Worm (Caenorhabditis elegans) whole organism, young adult: ENCODE results near the gene sto-4.

Experiments
- B0035.1 ChIP-seq: sonication (generic microtip); optimal IDR thresholded peaks from 2 replicates; lab custom pipeline; 2016; ENCODE audit warnings: missing genetic modification characterization, mild to moderate bottlenecking, missing compliant biosample characterization, missing genotype, missing genetic modification reagents
- B0336.3 ChIP-seq: fragments of 200-800 bp; sonication (Bioruptor generic); IDR thresholded peaks from 2 replicates; pipeline ENCODE4 v1.3.6; 2022; ENCODE audit warnings: missing genetic modification characterization, missing compliant biosample characterization
- C06A6.2 ChIP-seq: fragments of 200-800 bp; sonication (Bioruptor generic); conservative IDR thresholded peaks from 2 replicates; pipeline ENCODE4 v1.3.6; 2022; ENCODE audit warnings: missing genetic modification characterization, missing compliant biosample characterization
- C17E4.6 ChIP-seq: fragments of 200-800 bp; sonication (Bioruptor generic); IDR thresholded peaks from 2 replicates; pipeline ENCODE4 v1.3.6; 2022; ENCODE audit warnings: missing genetic modification reagents, missing genetic modification characterization, missing compliant biosample characterization
- F10E7.11 ChIP-seq: sonication (generic microtip); optimal IDR thresholded peaks from 2 replicates; lab custom pipeline; 2017; ENCODE audit warnings: mild to moderate bottlenecking, missing genetic modification characterization, moderate library complexity, missing compliant biosample characterization
- F22D6.2 ChIP-seq: sonication (generic microtip); optimal IDR thresholded peaks from 2 replicates; lab custom pipeline; 2016; ENCODE audit warnings: mild to moderate bottlenecking, missing genetic modification characterization, missing compliant biosample characterization
- F33H1.4 ChIP-seq: fragments of 200-800 bp; sonication (Bioruptor generic); IDR thresholded peaks from 2 replicates; pipeline ENCODE4 v1.3.6; 2022; ENCODE audit warnings: missing genetic modification reagents, missing genetic modification characterization, missing compliant biosample characterization
- F37B4.10 ChIP-seq: fragments of 200-800 bp; sonication (Bioruptor generic); IDR thresholded peaks from 2 replicates; pipeline ENCODE4 v1.3.6; 2022; ENCODE audit warnings: missing genetic modification characterization, missing compliant biosample characterization
- F39B2.1 ChIP-seq: fragments of 200-800 bp; sonication (Bioruptor generic); IDR thresholded peaks from 2 replicates; pipeline ENCODE4 v1.3.6; 2022; ENCODE audit warnings: missing genetic modification reagents, missing genetic modification characterization, missing compliant biosample characterization
- F49E8.2 ChIP-seq: sonication (generic microtip); optimal IDR thresholded peaks from 3 replicates; lab custom pipeline; 2017; ENCODE audit warnings: missing genetic modification characterization, mild to moderate bottlenecking, missing compliant biosample characterization, antibody characterized with exemption, moderate library complexity; ENCODE audit not compliant: insufficient read depth
- F57A8.1 ChIP-seq: fragments of 200-800 bp; sonication (Bioruptor generic); optimal IDR thresholded peaks from 2 replicates; lab custom pipeline; 2018; ENCODE audit warnings: mild to moderate bottlenecking, missing genetic modification characterization, moderate library complexity, missing compliant biosample characterization
- F57C9.4 ChIP-seq: sonication (generic microtip); optimal IDR thresholded peaks from 2 replicates; lab custom pipeline; 2017; ENCODE audit warnings: mild to moderate bottlenecking, missing genetic modification characterization, missing compliant biosample characterization
- K11D2.4 ChIP-seq: fragments of 200-800 bp; sonication (Bioruptor generic); IDR thresholded peaks from 2 replicates; pipeline ENCODE4 v1.3.6; 2022; ENCODE audit warnings: missing genetic modification reagents, missing genetic modification characterization, missing compliant biosample characterization
- T26A5.8 ChIP-seq: sonication (generic microtip); optimal IDR thresholded peaks from 2 replicates; lab custom pipeline; 2016; ENCODE audit warnings: missing genetic modification characterization, missing compliant biosample characterization
- Y53G8AR.9 ChIP-seq: fragments of 200-800 bp; sonication (Bioruptor generic); conservative IDR thresholded peaks from 2 replicates; pipeline ENCODE4 v1.3.6; 2022; ENCODE audit warnings: missing genetic modification reagents, missing genetic modification characterization, missing compliant biosample characterization
- ZK185.1 ChIP-seq: sonication (generic microtip); optimal IDR thresholded peaks from 2 replicates; lab custom pipeline; 2016; ENCODE audit warnings: mild to moderate bottlenecking, missing genetic modification characterization, missing compliant biosample characterization; ENCODE audit not compliant: poor library complexity, severe bottlenecking
- athp-1 ChIP-seq: sonication (generic microtip); optimal IDR thresholded peaks from 2 replicates; lab custom pipeline; 2017; ENCODE audit warnings: mild to moderate bottlenecking, missing genetic modification characterization, missing compliant biosample characterization
- attf-6 ChIP-seq: fragments of 200-800 bp; sonication (Bioruptor generic); IDR thresholded peaks from 2 replicates; pipeline ENCODE4 v1.3.6; 2022; ENCODE audit warnings: missing genetic modification reagents, missing genetic modification characterization, missing compliant biosample characterization
- bed-1 ChIP-seq: fragments of 200-800 bp; sonication (Bioruptor generic); IDR thresholded peaks from 2 replicates; pipeline ENCODE4 v1.3.6; 2022; ENCODE audit warnings: missing genetic modification reagents, missing genetic modification characterization, missing compliant biosample characterization
- ceh-100 ChIP-seq: fragments of 200-800 bp; sonication (Bioruptor generic); IDR thresholded peaks from 2 replicates; pipeline ENCODE4 v1.3.6; 2022; ENCODE audit warnings: missing genetic modification reagents, missing genetic modification characterization, missing compliant biosample characterization
- dox-1 ChIP-seq: fragments of 200-800 bp; sonication (Bioruptor generic); IDR thresholded peaks from 2 replicates; pipeline ENCODE4 v1.3.6; 2022; ENCODE audit warnings: missing genetic modification reagents, missing genetic modification characterization, missing compliant biosample characterization
- dpff-1 ChIP-seq: sonication (generic microtip); optimal IDR thresholded peaks from 2 replicates; lab custom pipeline; 2017; ENCODE audit warnings: mild to moderate bottlenecking, missing genetic modification characterization, missing compliant biosample characterization
- egl-18 ChIP-seq: fragments of 200-800 bp; sonication (Bioruptor generic); IDR thresholded peaks from 2 replicates; pipeline ENCODE4 v1.3.6; 2022; ENCODE audit warnings: missing genetic modification reagents, missing genetic modification characterization, missing compliant biosample characterization
- ets-4 ChIP-seq: fragments of 200-800 bp; sonication (Bioruptor generic); optimal IDR thresholded peaks from 2 replicates; lab custom pipeline; 2018; ENCODE audit warnings: mild to moderate bottlenecking, missing genetic modification characterization, missing compliant biosample characterization
- gei-17 ChIP-seq: fragments of 200-800 bp; sonication (Bioruptor generic); optimal IDR thresholded peaks from 2 replicates; lab custom pipeline; 2018; ENCODE audit warnings: mild to moderate bottlenecking, missing genetic modification characterization, missing compliant biosample characterization
- hlh-12 ChIP-seq: sonication (generic microtip); optimal IDR thresholded peaks from 2 replicates; lab custom pipeline; 2016; ENCODE audit warnings: missing genetic modification characterization, missing compliant biosample characterization
- hmg-1.2 ChIP-seq: fragments of 200-800 bp; sonication (Bioruptor generic); IDR thresholded peaks from 2 replicates; pipeline ENCODE4 v1.3.6; 2022; ENCODE audit warnings: missing genetic modification reagents, missing genetic modification characterization, missing compliant biosample characterization
- hsf-1 ChIP-seq: fragments of 200-800 bp; sonication (Bioruptor generic); IDR thresholded peaks from 2 replicates; pipeline ENCODE4 v1.3.6; 2022; ENCODE audit warnings: missing genetic modification reagents, missing genetic modification characterization, missing compliant biosample characterization
- let-607 ChIP-seq, 2 experiments: fragments of 200-800 bp in 1 of 2; sonication (Bioruptor generic) in 1 of 2; sonication (generic microtip) in 1 of 2; optimal IDR thresholded peaks; 2 replicates each; lab custom pipeline; 2016 to 2018; ENCODE audit warnings: mild to moderate bottlenecking in 2 of 2, missing compliant biosample characterization in 2 of 2, missing genetic modification characterization in 2 of 2, moderate library complexity in 2 of 2, missing genotype in 1 of 2
- lin-26 ChIP-seq: fragments of 200-800 bp; sonication (Bioruptor generic); IDR thresholded peaks from 2 replicates; pipeline ENCODE4 v1.3.6; 2022; ENCODE audit warnings: missing genetic modification reagents, missing genetic modification characterization, missing compliant biosample characterization
- lin-40 ChIP-seq: sonication (generic microtip); optimal IDR thresholded peaks from 2 replicates; lab custom pipeline; 2016; ENCODE audit warnings: missing genetic modification characterization, mild to moderate bottlenecking, missing compliant biosample characterization, missing genotype, missing genetic modification reagents
- lin-54 ChIP-seq: fragments of 200-800 bp; sonication (Bioruptor generic); optimal IDR thresholded peaks from 2 replicates; lab custom pipeline; 2018; ENCODE audit warnings: mild to moderate bottlenecking, missing genetic modification characterization, missing compliant biosample characterization
- mcd-1 ChIP-seq: fragments of 200-800 bp; sonication (Bioruptor generic); IDR thresholded peaks from 2 replicates; pipeline ENCODE4 v1.3.6; 2022; ENCODE audit warnings: missing genetic modification reagents, missing genetic modification characterization, missing compliant biosample characterization
- mel-28 ChIP-seq: sonication (generic microtip); optimal IDR thresholded peaks from 2 replicates; lab custom pipeline; 2016; ENCODE audit warnings: borderline replicate concordance, mild to moderate bottlenecking, missing genetic modification characterization, missing compliant biosample characterization
- mxl-1 ChIP-seq: sonication (generic microtip); optimal IDR thresholded peaks from 2 replicates; lab custom pipeline; 2016; ENCODE audit warnings: missing genetic modification characterization, missing compliant biosample characterization
- nhr-27 ChIP-seq: fragments of 200-800 bp; sonication (Bioruptor generic); optimal IDR thresholded peaks from 2 replicates; lab custom pipeline; 2018; ENCODE audit warnings: mild to moderate bottlenecking, missing genetic modification characterization, moderate library complexity, missing compliant biosample characterization
- nhr-80 ChIP-seq: sonication (generic microtip); optimal IDR thresholded peaks from 2 replicates; lab custom pipeline; 2016; ENCODE audit warnings: missing genetic modification characterization, missing compliant biosample characterization
- pbrm-1 ChIP-seq: fragments of 200-800 bp; sonication (Bioruptor generic); IDR thresholded peaks from 2 replicates; pipeline ENCODE4 v1.3.6; 2022; ENCODE audit warnings: missing genetic modification reagents, missing genetic modification characterization, missing compliant biosample characterization
- pha-4 ChIP-seq: fragments of 150-350 bp; sonication (generic microtip); optimal IDR thresholded peaks from 2 replicates; lab custom pipeline; 2014; ENCODE audit warnings: missing biosample characterization, missing genetic modification reagents, missing genetic modification characterization
- repo-1 ChIP-seq: sonication (generic microtip); optimal IDR thresholded peaks from 2 replicates; lab custom pipeline; 2017; ENCODE audit warnings: mild to moderate bottlenecking, missing genetic modification characterization, missing compliant biosample characterization
- snpc-1.1 ChIP-seq: sonication (generic microtip); optimal IDR thresholded peaks from 2 replicates; lab custom pipeline; 2017; ENCODE audit warnings: missing genetic modification characterization, mild to moderate bottlenecking, missing compliant biosample characterization, antibody characterized with exemption, moderate library complexity, missing genotype, missing genetic modification reagents; ENCODE audit not compliant: insufficient read depth
- somi-1 ChIP-seq: fragments of 200-800 bp; sonication (Bioruptor generic); optimal IDR thresholded peaks from 2 replicates; lab custom pipeline; 2018; ENCODE audit warnings: mild to moderate bottlenecking, missing genetic modification characterization, missing compliant biosample characterization
- tbp1 ChIP-seq: fragments of 200-800 bp; sonication (Bioruptor generic); optimal IDR thresholded peaks from 2 replicates; lab custom pipeline; 2018; ENCODE audit warnings: mild to moderate bottlenecking, missing genetic modification characterization, missing compliant biosample characterization
- ztf-28 ChIP-seq: fragments of 200-800 bp; sonication (Bioruptor generic); IDR thresholded peaks from 2 replicates; pipeline ENCODE4 v1.3.6; 2022; ENCODE audit warnings: missing genetic modification reagents, missing genetic modification characterization, missing compliant biosample characterization
- ztf-3 ChIP-seq: fragments of 200-800 bp; sonication (Bioruptor generic); optimal IDR thresholded peaks from 2 replicates; lab custom pipeline; 2018; ENCODE audit warnings: mild to moderate bottlenecking, missing genetic modification characterization, missing compliant biosample characterization
- ztf-6 ChIP-seq: fragments of 200-800 bp; sonication (Bioruptor generic); IDR thresholded peaks from 2 replicates; pipeline ENCODE4 v1.3.6; 2022; ENCODE audit warnings: missing genetic modification reagents, missing genetic modification characterization, missing compliant biosample characterization

The sto-4 gene

DNA sequence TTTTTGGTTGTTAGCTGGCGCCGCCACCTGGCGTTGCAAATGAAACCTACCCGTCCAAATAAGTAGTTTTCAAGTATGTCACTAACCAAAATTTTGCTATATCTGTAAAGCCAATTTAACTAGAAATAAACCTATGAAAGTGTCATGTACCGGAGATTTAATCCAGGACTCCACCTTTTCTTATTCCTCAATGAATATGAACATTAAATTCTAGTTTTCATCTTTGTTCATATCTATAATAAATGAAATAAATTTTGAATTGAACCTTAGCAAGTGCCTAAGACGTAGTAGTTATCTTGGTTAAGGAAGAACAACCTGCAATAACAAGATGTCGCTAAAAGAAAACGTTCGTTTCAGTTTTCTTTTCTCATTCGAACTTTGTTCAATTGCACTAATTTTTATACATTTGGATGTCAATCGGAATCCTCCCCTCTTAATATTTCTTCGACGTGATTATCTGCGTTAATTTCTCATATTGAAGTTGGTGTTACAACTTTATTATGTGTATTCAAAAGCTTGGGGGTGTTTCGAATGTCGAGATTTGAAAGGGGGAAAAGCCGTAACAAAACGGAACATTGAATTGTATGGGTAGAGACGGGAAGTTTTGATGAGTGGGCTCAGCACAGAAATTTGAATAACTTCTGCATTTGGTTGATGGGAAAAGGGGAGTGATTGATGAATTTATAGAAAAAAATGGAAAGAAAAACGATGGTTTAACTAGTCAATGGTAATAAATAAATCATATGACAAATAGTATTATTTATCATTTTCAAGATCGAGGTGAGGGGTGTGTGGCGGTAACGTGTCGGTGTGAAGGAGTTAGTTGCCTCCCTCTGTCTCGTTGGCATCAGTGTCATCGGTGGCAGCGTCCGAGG is 40.5 kb upstream of the sto-4 start (continued):
- TF ChIP-seq F22D6.2 (tag; lab: Kevin White, UChicago) (peak; percentile 8), mcd-1 (GFP tag; lab: Robert Waterston, UW) (0 out of 2 replicates have a peak, but pooled peaks have one; percentile 29), ZK185.1 (tag; lab: Kevin White, UChicago) (peak; percentile 64), T26A5.8 (tag; lab: Kevin White, UChicago) (no peak), lin-54 (peak; percentile 38), athp-1 (peak; percentile 26), F49E8.2 (tag; lab: Kevin White, UChicago) (no peak), nhr-27 (tag; lab: Kevin White, UChicago) (no peak), F57C9.4 (tag; lab: Kevin White, UChicago) (no peak), C06A6.2 (0 out of 2 replicates have a peak, but pooled peaks have one; percentile 53), ztf-6 (GFP tag; lab: Robert Waterston, UW) (no peak), B0336.3 (GFP tag; lab: Robert Waterston, UW) (peak; percentile 86), lin-40 (tag; lab: Kevin White, UChicago) (peak; percentile 85), snpc-1.1 (tag; lab: Kevin White, UChicago) (no peak), mxl-1 (tag; lab: Kevin White, UChicago) (no peak), F10E7.11 (peak; percentile 31), F33H1.4 (GFP tag; lab: Robert Waterston, UW) (no peak), bed-1 (no peak), dox-1 (no peak), tbp1 (peak; percentile 51), pbrm-1 (GFP tag; lab: Robert Waterston, UW) (no peak), hmg-1.2 (GFP tag; lab: Robert Waterston, UW) (peak; percentile 15; the same call in 1 of the 2 replicates), F39B2.1 (GFP tag; lab: Robert Waterston, UW) (no peak), F37B4.10 (GFP tag; lab: Robert Waterston, UW) (no peak), repo-1 (peak; percentile 90), ets-4 (GFP tag; lab: Kevin White, UChicago) (no peak), C17E4.6 (GFP tag; lab: Robert Waterston, UW) (no peak), dpff-1 (tag; lab: Kevin White, UChicago) (no peak), hsf-1 (GFP tag; lab: Robert Waterston, UW) (peak; percentile 15; the same call in 1 of the 2 replicates), let-607 (tag; optimal IDR thresholded peaks at IDR 0.05; lab: Kevin White, UChicago) (peak in 1 of 2 experiments; percentile 45), K11D2.4 (GFP tag; lab: Robert Waterston, UW) (peak; percentile 44; the same call in 1 of the 2 replicates), lin-26 (GFP tag; lab: Robert Waterston, UW) (no peak), hlh-12 (no peak), Y53G8AR.9 (peak; percentile 81), mel-28 (tag; lab: Kevin White, UChicago) (no peak), attf-6 (GFP tag; lab: Robert Waterston, UW) (peak; percentile 40; the same call in 1 of the 2 replicates), pha-4 (no peak), B0035.1 (tag; lab: Kevin White, UChicago) (peak; percentile 60), somi-1 (GFP tag; lab: Kevin White, UChicago) (peak; percentile 68), nhr-80 (tag; lab: Kevin White, UChicago) (peak; percentile 14), gei-17 (GFP tag; lab: Kevin White, UChicago) (peak; percentile 74), F57A8.1 (no peak), ceh-100 (GFP tag; lab: Robert Waterston, UW) (peak; percentile 8; the same call in 1 of the 2 replicates), ztf-28 (GFP tag; lab: Robert Waterston, UW) (no peak), ztf-3 (GFP tag; lab: Kevin White, UChicago) (peak; percentile 64), egl-18 (no peak)
